Worm (Caenorhabditis elegans): ENCODE measurements around the gene C26B9.3.
A peak's percentile ranks its signal among the peaks of the same experiment; 100 is the strongest.

DNA sequence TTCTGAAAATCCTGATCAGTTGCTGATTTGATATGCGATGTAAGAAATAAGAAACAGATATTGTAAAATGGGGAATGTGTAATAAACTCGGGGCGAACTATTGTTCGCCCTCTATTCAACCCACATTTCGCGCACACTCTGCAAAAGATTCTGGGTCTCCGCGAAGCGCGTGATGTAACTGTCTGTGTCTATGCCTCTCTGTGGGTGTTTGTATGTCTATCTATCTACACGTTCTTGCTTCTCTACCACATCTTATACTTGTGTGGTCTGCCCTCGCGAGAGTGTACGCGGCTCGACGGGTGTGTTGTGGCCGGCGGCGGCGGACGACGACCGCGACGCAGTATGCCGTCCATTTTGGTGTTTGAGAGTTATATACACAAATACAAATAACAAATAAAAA, 1.6 kb upstream of the C26B9.3 start:
- TF ChIP-seq ztf-29 (GFP tag; IDR thresholded peaks at IDR 0.05) (peak; percentile 33; the same call in 1 of the 2 replicates), ref-1 (GFP tag; conservative IDR thresholded peaks at IDR 0.05) (no peak), T22C8.4 (GFP tag; IDR thresholded peaks at IDR 0.05) (no peak), flt-1 (GFP tag; IDR thresholded peaks at IDR 0.05) (no peak), cog-1 (tag; optimal IDR thresholded peaks at IDR 0.05) (peak; percentile 76)
